Fruit fly (Drosophila melanogaster) whole organism, prepupa: ENCODE measurements around the gene CG32767.

Experiments used
- Blimp-1 ChIP-seq: fragments of 200-800 bp; sonication (Bioruptor generic); optimal IDR thresholded peaks from 3 replicates; lab custom pipeline; 2017; ENCODE audit warnings: missing biosample characterization, missing genetic modification characterization, mild to moderate bottlenecking, moderate library complexity, missing genetic modification reagents
- CG10631 ChIP-seq: fragments of 200-800 bp; sonication (Bioruptor generic); optimal IDR thresholded peaks from 2 replicates; lab custom pipeline; 2016; ENCODE audit warnings: missing biosample characterization, missing genetic modification characterization
- CG10669 ChIP-seq: fragments of 200-800 bp; sonication (Bioruptor generic); optimal IDR thresholded peaks from 3 replicates; lab custom pipeline; 2018; ENCODE audit warnings: missing biosample characterization, mild to moderate bottlenecking, missing genetic modification characterization, moderate library complexity
- CG11294 ChIP-seq: fragments of 200-800 bp; sonication (Bioruptor generic); IDR thresholded peaks from 2 replicates; pipeline ENCODE4 v1.3.6; 2022; ENCODE audit warnings: missing biosample characterization, missing genetic modification characterization
- CG15336 ChIP-seq: fragments of 200-800 bp; sonication (Bioruptor generic); IDR thresholded peaks from 2 replicates; pipeline ENCODE4 v1.3.6; 2022; ENCODE audit warnings: missing biosample characterization, missing genetic modification characterization
- CG1621 ChIP-seq: fragments of 200-800 bp; sonication (Bioruptor generic); optimal IDR thresholded peaks from 3 replicates; lab custom pipeline; 2018; ENCODE audit warnings: missing biosample characterization, mild to moderate bottlenecking, missing genetic modification characterization
- CG16779 ChIP-seq: fragments of 200-800 bp; sonication (Bioruptor generic); optimal IDR thresholded peaks from 3 replicates; lab custom pipeline; 2017; ENCODE audit warnings: missing biosample characterization, mild to moderate bottlenecking, missing genetic modification characterization
- CG3032 ChIP-seq: fragments of 200-800 bp; optimal IDR thresholded peaks from 2 replicates; lab custom pipeline; 2019; ENCODE audit warnings: missing biosample characterization, mild to moderate bottlenecking, missing genetic modification characterization, moderate library complexity
- CG31627 ChIP-seq: fragments of 200-800 bp; sonication (Bioruptor generic); optimal IDR thresholded peaks from 3 replicates; lab custom pipeline; 2016; ENCODE audit warnings: missing biosample characterization, missing genetic modification characterization
- CG34406 ChIP-seq: fragments of 200-800 bp; sonication (Bioruptor generic); optimal IDR thresholded peaks from 3 replicates; lab custom pipeline; 2016; ENCODE audit warnings: missing biosample characterization, missing genetic modification characterization
- CG3919 ChIP-seq: fragments of 200-800 bp; sonication (Bioruptor generic); optimal IDR thresholded peaks from 3 replicates; lab custom pipeline; 2016; ENCODE audit warnings: missing biosample characterization, missing genetic modification characterization
- CG4318 ChIP-seq: fragments of 200-800 bp; sonication (Bioruptor generic); optimal IDR thresholded peaks from 3 replicates; lab custom pipeline; 2017; ENCODE audit warnings: missing biosample characterization, mild to moderate bottlenecking, missing genetic modification characterization
- CG6163 ChIP-seq: fragments of 200-800 bp; sonication (Bioruptor generic); IDR thresholded peaks from 3 replicates; pipeline ENCODE4 v1.3.6; 2022; ENCODE audit warnings: missing biosample characterization, missing genetic modification characterization
- CG6808 ChIP-seq: fragments of 200-800 bp; sonication (Bioruptor generic); optimal IDR thresholded peaks from 3 replicates; lab custom pipeline; 2017; ENCODE audit warnings: missing biosample characterization, missing genetic modification characterization, mild to moderate bottlenecking, moderate library complexity, missing genetic modification reagents
- CG6854 ChIP-seq: fragments of 200-800 bp; sonication (Bioruptor generic); optimal IDR thresholded peaks from 2 replicates; lab custom pipeline; 2017; ENCODE audit warnings: missing biosample characterization, mild to moderate bottlenecking, missing genetic modification characterization
- CG8319 ChIP-seq: fragments of 200-800 bp; sonication (Bioruptor generic); optimal IDR thresholded peaks from 3 replicates; lab custom pipeline; 2016; ENCODE audit warnings: missing biosample characterization, missing genetic modification characterization
- CG8632 ChIP-seq: fragments of 200-800 bp; sonication (Bioruptor generic); optimal IDR thresholded peaks from 3 replicates; lab custom pipeline; 2016; ENCODE audit warnings: missing biosample characterization, missing genetic modification characterization
- CG9139 ChIP-seq: fragments of 200-800 bp; sonication (Bioruptor generic); optimal IDR thresholded peaks from 3 replicates; lab custom pipeline; 2017; ENCODE audit warnings: missing biosample characterization, mild to moderate bottlenecking, missing genetic modification characterization
- Eip78C ChIP-seq: fragments of 200-800 bp; sonication (Bioruptor generic); peaks from one replicate; lab custom pipeline; 2016; ENCODE audit warnings: missing biosample characterization, missing genetic modification characterization
- Eip93F ChIP-seq: fragments of 200-800 bp; sonication (Bioruptor generic); optimal IDR thresholded peaks from 2 replicates; lab custom pipeline; 2016; ENCODE audit warnings: missing biosample characterization, mild to moderate bottlenecking, missing genetic modification characterization
- Ets96B ChIP-seq: fragments of 200-800 bp; optimal IDR thresholded peaks from 2 replicates; lab custom pipeline; 2019; ENCODE audit warnings: missing biosample characterization, mild to moderate bottlenecking, missing genetic modification characterization, moderate library complexity
- Hr38 ChIP-seq: sonication (Bioruptor generic); optimal IDR thresholded peaks from 2 replicates; lab custom pipeline; 2016; ENCODE audit warnings: missing biosample characterization, missing genetic modification characterization
- Hr4 ChIP-seq: fragments of 200-800 bp; sonication (Bioruptor generic); optimal IDR thresholded peaks from 3 replicates; lab custom pipeline; 2016; ENCODE audit warnings: missing biosample characterization, missing genetic modification characterization
- Lpt ChIP-seq: fragments of 200-800 bp; sonication (Bioruptor generic); optimal IDR thresholded peaks from 3 replicates; lab custom pipeline; 2016; ENCODE audit warnings: missing biosample characterization, missing genetic modification characterization
- Met ChIP-seq: fragments of 200-800 bp; sonication (Bioruptor generic); optimal IDR thresholded peaks from 3 replicates; lab custom pipeline; 2016; ENCODE audit warnings: missing biosample characterization, missing genetic modification characterization
- Smox ChIP-seq: fragments of 200-800 bp; sonication (Bioruptor generic); optimal IDR thresholded peaks from 3 replicates; lab custom pipeline; 2016; ENCODE audit warnings: missing biosample characterization, missing genetic modification characterization
- Sox102F ChIP-seq: fragments of 200-800 bp; sonication (Bioruptor generic); optimal IDR thresholded peaks from 2 replicates; lab custom pipeline; 2016; ENCODE audit warnings: missing biosample characterization, mild to moderate bottlenecking, missing genetic modification characterization
- Sox14 ChIP-seq: fragments of 200-800 bp; sonication (Bioruptor generic); optimal IDR thresholded peaks from 3 replicates; lab custom pipeline; 2016; ENCODE audit warnings: missing biosample characterization, missing genetic modification characterization
- Sox15 ChIP-seq: fragments of 200-800 bp; sonication (Bioruptor generic); optimal IDR thresholded peaks from 3 replicates; lab custom pipeline; 2016; ENCODE audit warnings: missing biosample characterization, missing genetic modification characterization
- achi ChIP-seq: fragments of 200-800 bp; sonication (Bioruptor generic); optimal IDR thresholded peaks from 3 replicates; lab custom pipeline; 2016; ENCODE audit warnings: missing biosample characterization, missing genetic modification characterization
- dsx ChIP-seq: fragments of 200-800 bp; optimal IDR thresholded peaks from 3 replicates; lab custom pipeline; 2019; ENCODE audit warnings: missing biosample characterization, mild to moderate bottlenecking, missing genetic modification characterization, moderate library complexity; ENCODE audit not compliant: poor library complexity, severe bottlenecking
- fkh ChIP-seq: fragments of 200-800 bp; sonication (Bioruptor generic); optimal IDR thresholded peaks from 3 replicates; lab custom pipeline; 2017; ENCODE audit warnings: missing biosample characterization, mild to moderate bottlenecking, missing genetic modification characterization, moderate library complexity
- pdm3 ChIP-seq: fragments of 200-800 bp; sonication (Bioruptor generic); optimal IDR thresholded peaks from 3 replicates; lab custom pipeline; 2016; ENCODE audit warnings: missing biosample characterization, missing genetic modification characterization
- salr ChIP-seq, 2 experiments: fragments of 200-800 bp; sonication (Bioruptor generic); optimal IDR thresholded peaks; 3 replicates each; lab custom pipeline; 2016 to 2018; ENCODE audit warnings: missing biosample characterization in 2 of 2, missing genetic modification characterization in 2 of 2, mild to moderate bottlenecking in 1 of 2
- spab ChIP-seq: fragments of 200-800 bp; sonication (Bioruptor generic); optimal IDR thresholded peaks from 2 replicates; lab custom pipeline; 2017; ENCODE audit warnings: missing biosample characterization, mild to moderate bottlenecking, missing genetic modification characterization, missing genetic modification reagents
- ss ChIP-seq, 2 experiments: fragments of 200-800 bp; sonication (Bioruptor generic); optimal IDR thresholded peaks; 2 replicates in 1 of 2; 3 replicates in 1 of 2; lab custom pipeline; 2017 to 2018; ENCODE audit warnings: mild to moderate bottlenecking in 2 of 2, missing biosample characterization in 2 of 2, missing genetic modification characterization in 2 of 2, moderate library complexity in 1 of 2
- vri ChIP-seq: fragments of 200-800 bp; sonication (Bioruptor generic); optimal IDR thresholded peaks from 3 replicates; lab custom pipeline; 2016; ENCODE audit warnings: missing biosample characterization, mild to moderate bottlenecking, missing genetic modification characterization

CG32767 gene

dm6 chrX:5052994-5053393, 31.6 kb downstream of the CG32767 start (continued):
- TF ChIP-seq Sox14 (no peak), CG9139 (GFP tag; lab: Kevin White, UChicago) (peak; percentile 92), CG15336 (GFP tag; lab: Robert Waterston, UW) (peak; percentile 47), CG6854 (GFP tag; lab: Kevin White, UChicago) (peak; percentile 78), pdm3 (GFP tag; lab: Kevin White, UChicago) (no peak), CG4318 (no peak), CG11294 (GFP tag; lab: Robert Waterston, UW) (no peak), Sox102F (peak; percentile 29), CG3032 (tag; lab: Kevin White, UChicago) (peak; percentile 54), fkh (GFP tag; lab: Kevin White, UChicago) (no peak), CG16779 (peak; percentile 72), Eip93F (GFP tag; lab: Kevin White, UChicago) (peak; percentile 55), CG34406 (GFP tag; lab: Kevin White, UChicago) (peak; percentile 34), CG3919 (GFP tag; lab: Kevin White, UChicago) (peak; percentile 56)
- TF ChIP-seq, all 60 proteins: peak for 38

dm6 chrX:5051049-5051448, 33.5 kb downstream of the CG32767 start:
- TF ChIP-seq CG11294 (GFP tag; lab: Robert Waterston, UW) (no peak), CG15336 (GFP tag; lab: Robert Waterston, UW) (no peak), CG9139 (GFP tag; lab: Kevin White, UChicago) (peak; percentile 47), CG6163 (GFP tag; lab: Robert Waterston, UW) (peak; percentile 15; the same call in 1 of the 3 replicates), Ets96B (tag; lab: Kevin White, UChicago) (peak; percentile 36), CG31627 (GFP tag; lab: Kevin White, UChicago) (no peak), CG10669 (peak; percentile 10), dsx (GFP tag; lab: Kevin White, UChicago) (peak; percentile 42), spab (GFP tag; lab: Kevin White, UChicago) (peak; percentile 23), CG10631 (GFP tag; lab: Kevin White, UChicago) (no peak), ss (GFP tag; optimal IDR thresholded peaks at IDR 0.05; lab: Kevin White, UChicago) (peak; percentile 67 to 76), CG6808 (GFP tag; lab: Kevin White, UChicago) (peak; percentile 63), Blimp-1 (GFP tag; lab: Kevin White, UChicago) (no peak), CG3032 (tag; lab: Kevin White, UChicago) (peak; percentile 0), Lpt (GFP tag; lab: Kevin White, UChicago) (peak; percentile 23), CG1621 (tag; lab: Kevin White, UChicago) (peak; percentile 30)

- TF ChIP-seq Ets96B (tag; lab: Kevin White, UChicago) (no peak), CG11294 (GFP tag; lab: Robert Waterston, UW) (no peak), CG6808 (GFP tag; lab: Kevin White, UChicago) (no peak), CG6163 (GFP tag; lab: Robert Waterston, UW) (no peak), CG3032 (tag; lab: Kevin White, UChicago) (no peak), Eip93F (GFP tag; lab: Kevin White, UChicago) (no peak), CG34406 (GFP tag; lab: Kevin White, UChicago) (no peak), fkh (GFP tag; lab: Kevin White, UChicago) (peak; percentile 36), salr (GFP tag; optimal IDR thresholded peaks at IDR 0.05; lab: Kevin White, UChicago) (no peak), CG4318 (no peak), CG10669 (no peak), Blimp-1 (GFP tag; lab: Kevin White, UChicago) (peak; percentile 85), achi (GFP tag; lab: Kevin White, UChicago) (no peak), Hr38 (no peak), Smox (GFP tag; lab: Kevin White, UChicago) (no peak), CG16779 (no peak), CG8319 (no peak), Hr4 (GFP tag; lab: Kevin White, UChicago) (no peak), ss (GFP tag; optimal IDR thresholded peaks at IDR 0.05; lab: Kevin White, UChicago) (peak in 1 of 2 experiments; percentile 30), Met (GFP tag; lab: Kevin White, UChicago) (no peak), Eip78C (peak; percentile 26), vri (GFP tag; lab: Kevin White, UChicago) (peak; percentile 32), CG8632 (GFP tag; lab: Kevin White, UChicago) (no peak), Sox15 (GFP tag; lab: Kevin White, UChicago) (no peak)
Measured at dm6 chrX:5047886-5048533, 36.6 kb downstream of the CG32767 start, which contains the start of gene ovo. Gene ovo, plus strand, starts transcription at chrX:5048273.
